Fruit fly (Drosophila melanogaster): ENCODE measurements around the gene CG8086.

The CG8086 gene

DNA sequence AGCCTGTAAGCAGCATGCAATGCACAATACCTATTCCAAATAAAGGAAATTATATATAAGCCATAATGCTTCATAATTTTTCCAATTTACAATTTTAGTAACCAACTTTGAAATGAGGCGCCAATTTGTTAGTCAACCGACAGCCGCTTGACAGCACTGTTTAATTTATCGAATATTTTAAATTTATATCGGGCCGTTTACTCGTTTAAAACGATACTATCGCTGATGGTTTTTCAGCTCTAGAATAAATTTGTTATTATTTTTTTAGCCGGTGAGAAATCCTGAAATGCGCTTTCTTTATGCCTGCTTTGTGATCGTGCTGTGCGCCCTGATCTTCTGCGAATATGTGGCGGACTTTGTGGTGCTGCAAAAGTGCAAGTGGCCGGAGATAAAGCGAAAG, 58.5 kb downstream of the CG8086 start, which contains the start of gene PGAP5 (continued):
- TF ChIP-seq CG32532 (GFP tag; IDR thresholded peaks at IDR 0.05), result 0 out of 2 replicates have a peak, but pooled peaks have one; percentile 25
- TF ChIP-seq BEAF-32 (GFP tag; optimal IDR thresholded peaks at IDR 0.05), result peak; percentile 91
- TF ChIP-seq CG30403 (GFP tag; optimal IDR thresholded peaks at IDR 0.05), result peak; percentile 32
- peak; percentile 74; the same call in 2 of the 3 replicates for TF ChIP-seq mld (GFP tag; IDR thresholded peaks at IDR 0.05; ENCODE audit: partially characterized antibody)
- TF ChIP-seq Chrac-16 (GFP tag; optimal IDR thresholded peaks at IDR 0.05), result no peak
- TF ChIP-seq Mad (GFP tag; optimal IDR thresholded peaks at IDR 0.05), result peak; percentile 5
- peak; percentile 98 for TF ChIP-seq hbn (GFP tag; IDR thresholded peaks at IDR 0.05; ENCODE audit: partially characterized antibody)
- TF ChIP-seq sens (GFP tag), result peak; percentile 84
- TF ChIP-seq so (GFP tag; IDR thresholded peaks at IDR 0.05), result no peak
- TF ChIP-seq Asciz (GFP tag; optimal IDR thresholded peaks at IDR 0.05), result no peak
- no peak for TF ChIP-seq CG30020 (tag; optimal IDR thresholded peaks at IDR 0.05)
- TF ChIP-seq hb (GFP tag; IDR thresholded peaks at IDR 0.05; ENCODE audit: partially characterized antibody), result peak; percentile 79
- no peak for TF ChIP-seq CG8924 (tag; optimal IDR thresholded peaks at IDR 0.05)
- no peak for TF ChIP-seq yki (optimal IDR thresholded peaks at IDR 0.05)
- peak; percentile 56 for TF ChIP-seq Myb (GFP tag; optimal IDR thresholded peaks at IDR 0.05)
- peak; percentile 81 for TF ChIP-seq tna (GFP tag; IDR thresholded peaks at IDR 0.05; ENCODE audit: partially characterized antibody)
- peak; percentile 27 for TF ChIP-seq trem (tag; optimal IDR thresholded peaks at IDR 0.05)
- TF ChIP-seq CG34224 (GFP tag; IDR thresholded peaks at IDR 0.05; ENCODE audit: partially characterized antibody), result peak; percentile 98
- TF ChIP-seq C15 (GFP tag; IDR thresholded peaks at IDR 0.05), result no peak
- TF ChIP-seq fu2 (GFP tag; optimal IDR thresholded peaks at IDR 0.05), result peak; percentile 20
- peak; percentile 62 for TF ChIP-seq sob (GFP tag; IDR thresholded peaks at IDR 0.05)
- peak; percentile 90 for TF ChIP-seq CG16813 (GFP tag; IDR thresholded peaks at IDR 0.05; ENCODE audit: partially characterized antibody)
- TF ChIP-seq CG3995 (GFP tag; optimal IDR thresholded peaks at IDR 0.05), result peak; percentile 35
- peak; percentile 22 for TF ChIP-seq CG2712 (tag; optimal IDR thresholded peaks at IDR 0.05)
- TF ChIP-seq Ets97D (GFP tag; optimal IDR thresholded peaks at IDR 0.05), result peak; percentile 60
- TF ChIP-seq Dfd (GFP tag; optimal IDR thresholded peaks at IDR 0.05), result no peak
- no peak for TF ChIP-seq CG17802 (tag; optimal IDR thresholded peaks at IDR 0.05)
- TF ChIP-seq zfh2 (GFP tag; optimal IDR thresholded peaks at IDR 0.05), result peak; percentile 2
- peak; percentile 94 for TF ChIP-seq CG2129 (GFP tag; IDR thresholded peaks at IDR 0.05; ENCODE audit: partially characterized antibody)
- no peak for TF ChIP-seq kay (GFP tag; optimal IDR thresholded peaks at IDR 0.05)
- peak; percentile 48 for TF ChIP-seq CG12659 (GFP tag; optimal IDR thresholded peaks at IDR 0.05)
- TF ChIP-seq HLH4C (GFP tag; IDR thresholded peaks at IDR 0.05; ENCODE audit: partially characterized antibody), result peak; percentile 85
- no peak for TF ChIP-seq crc (GFP tag; optimal IDR thresholded peaks at IDR 0.05)
- TF ChIP-seq Med (GFP tag), result peak; percentile 86
- TF ChIP-seq sna (GFP tag; IDR thresholded peaks at IDR 0.05; ENCODE audit: partially characterized antibody), result peak; percentile 95
- TF ChIP-seq HmgZ (tag; optimal IDR thresholded peaks at IDR 0.05), result peak; percentile 54
- peak; percentile 74 for TF ChIP-seq CG3847 (GFP tag; IDR thresholded peaks at IDR 0.05)
- no peak for TF ChIP-seq CG11696 (GFP tag; IDR thresholded peaks at IDR 0.05)

DNA sequence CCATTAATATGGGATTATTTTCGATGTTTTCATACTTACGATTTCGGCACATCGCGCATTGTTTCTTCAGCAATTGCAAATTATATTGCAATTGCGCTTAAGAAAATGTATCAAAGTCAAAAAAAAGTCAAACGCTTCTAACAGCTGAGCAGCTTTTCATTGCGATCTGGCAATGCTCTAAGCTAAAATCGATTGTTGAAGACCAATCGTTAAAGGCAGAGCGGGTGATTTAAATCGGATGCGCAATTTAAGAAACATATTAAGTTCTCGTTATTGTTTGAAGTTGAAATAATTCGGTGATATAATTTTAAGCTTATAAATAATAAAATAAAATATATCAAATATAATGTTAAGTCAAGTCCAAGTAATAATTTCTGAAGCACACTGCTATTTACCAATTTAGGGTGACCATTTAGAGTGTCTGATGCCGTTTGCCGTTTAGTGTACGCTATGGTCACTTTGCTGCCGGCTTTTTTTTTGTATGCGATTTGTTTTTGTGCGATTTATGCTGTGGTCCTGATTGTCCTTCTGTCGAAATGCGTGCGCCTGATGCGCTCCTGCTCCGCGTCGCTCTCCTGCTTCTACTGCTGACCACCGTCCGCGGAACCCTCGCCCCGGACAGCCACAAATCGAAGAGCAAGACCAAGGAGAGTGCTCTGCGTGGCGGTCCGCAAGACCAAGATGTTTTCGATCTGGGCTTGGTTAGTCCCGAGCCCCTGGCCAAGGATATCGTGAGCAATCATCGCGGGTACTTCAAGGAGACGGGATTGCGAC, 60.4 kb downstream of the CG8086 start, which contains the start of the genes CG8475 and CG8460:
Gene CG8475 (minus strand): TSS at position 162 of the 774 bp plus-strand sequence.
Gene CG8460 (plus strand): TSS at position 437 of the 774 bp plus-strand sequence.
- TF ChIP-seq hbn (GFP tag; IDR thresholded peaks at IDR 0.05; ENCODE audit: partially characterized antibody), result no peak; the same call in 1 of the 2 replicates
- no peak for TF ChIP-seq CG32772 (GFP tag; IDR thresholded peaks at IDR 0.05)
- no peak for TF ChIP-seq sisA (GFP tag; IDR thresholded peaks at IDR 0.05)
- TF ChIP-seq gro (GFP tag; optimal IDR thresholded peaks at IDR 0.05), result no peak
- no peak for TF ChIP-seq gsb (GFP tag; IDR thresholded peaks at IDR 0.05)
- peak; percentile 50 for TF ChIP-seq CG2116 (GFP tag; optimal IDR thresholded peaks at IDR 0.05)
- no peak for TF ChIP-seq lmd (GFP tag; IDR thresholded peaks at IDR 0.05)
- peak; percentile 70 for TF ChIP-seq Med (GFP tag)
- TF ChIP-seq CG6791 (GFP tag; IDR thresholded peaks at IDR 0.05; ENCODE audit: partially characterized antibody), result no peak
- peak; percentile 48 for TF ChIP-seq CG10267 (tag; optimal IDR thresholded peaks at IDR 0.05)
- TF ChIP-seq ERR (GFP tag; optimal IDR thresholded peaks at IDR 0.05), result peak; percentile 83
- no peak for TF ChIP-seq Bdp1 (GFP tag; optimal IDR thresholded peaks at IDR 0.05)
- TF ChIP-seq Lpt (GFP tag; optimal IDR thresholded peaks at IDR 0.05), result no peak
- TF ChIP-seq bigmax (GFP tag; optimal IDR thresholded peaks at IDR 0.05), result no peak
- TF ChIP-seq CG4617 (GFP tag; optimal IDR thresholded peaks at IDR 0.05; ENCODE audit: borderline replicate concordance), result peak; percentile 15

All from whole organism, embryonic.